Fruit fly (Drosophila melanogaster): ENCODE results near the gene CG11630.

dm6 chr2L:21757264-21758066 is 26.4 kb downstream of the CG11630 start, which contains the start of the genes step and CG1416:
- TF ChIP-seq bab1 (GFP tag; optimal IDR thresholded peaks at IDR 0.05) (no peak), Mnt (GFP tag; optimal IDR thresholded peaks at IDR 0.05) (no peak), Hr96 (GFP tag; optimal IDR thresholded peaks at IDR 0.05) (peak; percentile 24), CG5204 (GFP tag; optimal IDR thresholded peaks at IDR 0.05) (peak; percentile 71), CG1620 (GFP tag; optimal IDR thresholded peaks at IDR 0.05) (peak; percentile 51)
